Worm (Caenorhabditis elegans): ENCODE data around the gene F49C12.12.
"Not testable (repeated sequence)": the region's sequence is repeated elsewhere in the genome, so short reads cannot be mapped to it uniquely, and the experiment has no call there.

DNA sequence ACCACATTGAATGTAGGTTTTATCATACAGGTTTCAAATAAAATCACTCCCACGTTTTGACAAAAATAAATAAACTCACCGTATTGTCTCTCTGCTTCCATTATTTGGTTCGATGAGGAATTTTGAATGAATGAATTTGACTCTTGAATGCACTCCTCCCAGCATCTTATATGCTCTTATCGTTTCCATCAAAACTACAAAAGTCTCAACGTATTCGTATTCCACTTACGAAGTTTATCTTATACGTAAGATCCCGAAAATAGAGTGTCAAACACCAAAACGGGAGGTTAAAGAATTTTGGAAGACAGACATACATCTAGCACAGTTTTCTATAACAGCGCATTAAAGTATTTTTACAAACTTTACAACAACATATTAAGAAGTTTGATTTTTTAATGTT, 27.1 kb downstream of the F49C12.12 start, which contains the start of gene nhr-264:
- not testable (repeated sequence) for TF ChIP-seq ceh-79 (tag; optimal IDR thresholded peaks at IDR 0.05); nhr-80 (tag; optimal IDR thresholded peaks at IDR 0.05); lsy-27 (tag; optimal IDR thresholded peaks at IDR 0.05; ENCODE audit: borderline replicate concordance, insufficient read depth); ztf-3 (GFP tag; optimal IDR thresholded peaks at IDR 0.05); K12H6.12 (tag; optimal IDR thresholded peaks at IDR 0.05); ztf-18 (tag; optimal IDR thresholded peaks at IDR 0.05); B0019.2 (GFP tag; conservative IDR thresholded peaks at IDR 0.05); F49E8.2 (tag; optimal IDR thresholded peaks at IDR 0.05; ENCODE audit: insufficient read depth); attf-5 (GFP tag; optimal IDR thresholded peaks at IDR 0.05); ztf-26 (tag; optimal IDR thresholded peaks at IDR 0.05)
